Fruit fly (Drosophila melanogaster) whole organism, embryonic: ENCODE results near the gene Vps37B.

Source experiments
- ATbp ChIP-seq: fragments of 200-800 bp; sonication (Bioruptor generic); optimal IDR thresholded peaks from 2 replicates; lab custom pipeline; 2017; ENCODE audit warnings: missing biosample characterization, mild to moderate bottlenecking, missing genetic modification characterization, missing genetic modification reagents
- Antp ChIP-seq: fragments of 200-800 bp; sonication (Bioruptor generic); optimal IDR thresholded peaks from 3 replicates; lab custom pipeline; 2016; ENCODE audit warnings: missing biosample characterization, missing genetic modification characterization
- Atf3 ChIP-seq: fragments of 200-800 bp; sonication (Bioruptor generic); optimal IDR thresholded peaks from 3 replicates; lab custom pipeline; 2016; ENCODE audit warnings: missing biosample characterization, missing genetic modification characterization
- Atf6 ChIP-seq: fragments of 200-800 bp; sonication (Bioruptor generic); IDR thresholded peaks from 2 replicates; pipeline ENCODE4 v1.3.6; 2022; ENCODE audit warnings: missing biosample characterization, missing genetic modification characterization
- BtbVII ChIP-seq: fragments of 200-800 bp; sonication (Bioruptor generic); optimal IDR thresholded peaks from 3 replicates; lab custom pipeline; 2017; ENCODE audit warnings: missing biosample characterization, mild to moderate bottlenecking, missing genetic modification characterization
- CG10565 ChIP-seq: fragments of 200-800 bp; sonication (Bioruptor generic); optimal IDR thresholded peaks from 3 replicates; lab custom pipeline; 2016; ENCODE audit warnings: missing biosample characterization, mild to moderate bottlenecking, missing genetic modification characterization
- CG12104 ChIP-seq: fragments of 200-800 bp; sonication (Bioruptor generic); optimal IDR thresholded peaks from 3 replicates; lab custom pipeline; 2016; ENCODE audit warnings: missing biosample characterization, missing genetic modification characterization
- CG14860 ChIP-seq: fragments of 200-800 bp; sonication (Bioruptor generic); IDR thresholded peaks from 3 replicates; pipeline ENCODE4 v1.3.6; 2022; ENCODE audit warnings: missing biosample characterization, missing genetic modification characterization; ENCODE audit not compliant: partially characterized antibody
- CG17385 ChIP-seq: fragments of 200-800 bp; sonication (Bioruptor generic); optimal IDR thresholded peaks from 3 replicates; lab custom pipeline; 2018; ENCODE audit warnings: missing biosample characterization, mild to moderate bottlenecking, missing genetic modification characterization
- CG17802 ChIP-seq: fragments of 200-800 bp; sonication (Bioruptor generic); optimal IDR thresholded peaks from 2 replicates; lab custom pipeline; 2018; ENCODE audit warnings: missing biosample characterization, mild to moderate bottlenecking, missing genetic modification characterization, moderate library complexity
- CG3995 ChIP-seq: fragments of 200-800 bp; sonication (Bioruptor generic); optimal IDR thresholded peaks from 3 replicates; lab custom pipeline; 2016; ENCODE audit warnings: missing biosample characterization, missing genetic modification characterization
- CG7556 ChIP-seq: fragments of 200-800 bp; sonication (Bioruptor generic); optimal IDR thresholded peaks from 2 replicates; lab custom pipeline; 2017; ENCODE audit warnings: missing biosample characterization, mild to moderate bottlenecking, missing genetic modification characterization
- CG7963 ChIP-seq: fragments of 200-800 bp; sonication (Bioruptor generic); IDR thresholded peaks from 3 replicates; pipeline ENCODE4 v1.3.6; 2022; ENCODE audit warnings: missing biosample characterization, missing genetic modification characterization; ENCODE audit not compliant: partially characterized antibody
- CG8924 ChIP-seq: fragments of 200-800 bp; optimal IDR thresholded peaks from 3 replicates; lab custom pipeline; 2019; ENCODE audit warnings: missing biosample characterization, mild to moderate bottlenecking, missing genetic modification characterization, moderate library complexity
- CG9932 ChIP-seq: fragments of 200-800 bp; sonication (Bioruptor generic); IDR thresholded peaks from 2 replicates; pipeline ENCODE4 v1.3.6; 2022; ENCODE audit warnings: missing biosample characterization, missing genetic modification characterization
- D19B ChIP-seq: fragments of 200-800 bp; sonication (Bioruptor generic); optimal IDR thresholded peaks from 2 replicates; lab custom pipeline; 2017; ENCODE audit warnings: missing biosample characterization, mild to moderate bottlenecking, missing genetic modification characterization
- Dll ChIP-seq: fragments of 200-800 bp; sonication (Bioruptor generic); IDR thresholded peaks from 4 replicates; pipeline ENCODE4 v1.3.6; 2022; ENCODE audit warnings: missing biosample characterization, missing genetic modification characterization; ENCODE audit not compliant: partially characterized antibody
- Dp ChIP-seq: fragments of 200-800 bp; sonication (Bioruptor generic); optimal IDR thresholded peaks from 2 replicates; lab custom pipeline; 2018; ENCODE audit warnings: missing biosample characterization, mild to moderate bottlenecking, missing genetic modification characterization, moderate library complexity
- Drgx ChIP-seq: fragments of 200-800 bp; sonication (Bioruptor generic); IDR thresholded peaks from 2 replicates; pipeline ENCODE4 v1.3.6; 2022; ENCODE audit warnings: missing biosample characterization, missing genetic modification characterization
- Fer2 ChIP-seq: fragments of 200-800 bp; sonication (Bioruptor generic); optimal IDR thresholded peaks from 2 replicates; lab custom pipeline; 2018; ENCODE audit warnings: missing biosample characterization, mild to moderate bottlenecking, missing genetic modification characterization, moderate library complexity
- H15 ChIP-seq: fragments of 200-800 bp; sonication (Bioruptor generic); IDR thresholded peaks from 3 replicates; pipeline ENCODE4 v1.3.6; 2022; ENCODE audit warnings: missing biosample characterization, missing genetic modification characterization
- Hmr ChIP-seq: fragments of 200-800 bp; sonication (Bioruptor generic); optimal IDR thresholded peaks from 3 replicates; lab custom pipeline; 2017; ENCODE audit warnings: mild to moderate bottlenecking, missing biosample characterization, missing genetic modification reagents, missing genetic modification characterization
- Hr39 ChIP-seq: fragments of >200 bp; optimal IDR thresholded peaks from 2 replicates; lab custom pipeline; 2017
- MTF-1 ChIP-seq: fragments of 200-800 bp; sonication (Bioruptor generic); optimal IDR thresholded peaks from 2 replicates; lab custom pipeline; 2018; ENCODE audit warnings: missing biosample characterization, mild to moderate bottlenecking, missing genetic modification characterization, borderline replicate concordance
- Nf-YB ChIP-seq: fragments of 200-800 bp; sonication (Bioruptor generic); optimal IDR thresholded peaks from 3 replicates; lab custom pipeline; 2019; ENCODE audit warnings: missing biosample characterization, mild to moderate bottlenecking, missing genetic modification characterization, moderate library complexity
- Nf-YC ChIP-seq: fragments of 200-800 bp; optimal IDR thresholded peaks from 3 replicates; lab custom pipeline; 2019; ENCODE audit warnings: missing biosample characterization, mild to moderate bottlenecking, missing genetic modification characterization, moderate library complexity
- NfI ChIP-seq: fragments of 200-800 bp; sonication (Bioruptor generic); optimal IDR thresholded peaks from 3 replicates; lab custom pipeline; 2018; ENCODE audit warnings: missing biosample characterization, mild to moderate bottlenecking, missing genetic modification characterization, moderate library complexity
- Opbp ChIP-seq: fragments of 200-800 bp; sonication (Bioruptor generic); IDR thresholded peaks from 3 replicates; pipeline ENCODE4 v1.3.6; 2022; ENCODE audit warnings: missing biosample characterization, missing genetic modification characterization; ENCODE audit not compliant: partially characterized antibody
- PHDP ChIP-seq: fragments of 200-800 bp; sonication (Bioruptor generic); optimal IDR thresholded peaks from 3 replicates; lab custom pipeline; 2018; ENCODE audit warnings: missing biosample characterization, mild to moderate bottlenecking, missing genetic modification characterization, moderate library complexity
- Sin3A ChIP-seq: fragments of >200 bp; optimal IDR thresholded peaks from 2 replicates; lab custom pipeline; 2018
- Sox102F ChIP-seq: fragments of 200-800 bp; sonication (Bioruptor generic); optimal IDR thresholded peaks from 2 replicates; lab custom pipeline; 2018; ENCODE audit warnings: missing biosample characterization, mild to moderate bottlenecking, missing genetic modification characterization, moderate library complexity
- Sry-δ ChIP-seq: fragments of 200-800 bp; sonication (Bioruptor generic); optimal IDR thresholded peaks from 2 replicates; lab custom pipeline; 2016; ENCODE audit warnings: missing biosample characterization, missing genetic modification characterization
- ab ChIP-seq: fragments of 200-800 bp; sonication (Bioruptor generic); optimal IDR thresholded peaks from 2 replicates; lab custom pipeline; 2016; ENCODE audit warnings: missing biosample characterization, missing genetic modification characterization
- amos ChIP-seq: fragments of 200-800 bp; sonication (Bioruptor generic); IDR thresholded peaks from 2 replicates; pipeline ENCODE4 v1.3.6; 2022; ENCODE audit warnings: missing biosample characterization, missing genetic modification characterization; ENCODE audit not compliant: partially characterized antibody
- btn ChIP-seq: fragments of 200-800 bp; sonication (Bioruptor generic); optimal IDR thresholded peaks from 2 replicates; lab custom pipeline; 2016; ENCODE audit warnings: missing biosample characterization, missing genetic modification characterization
- cato ChIP-seq: fragments of 200-800 bp; sonication (Bioruptor generic); optimal IDR thresholded peaks from 2 replicates; lab custom pipeline; 2016; ENCODE audit warnings: missing biosample characterization, missing genetic modification characterization, borderline replicate concordance
- croc ChIP-seq: fragments of 200-800 bp; sonication (Bioruptor generic); conservative IDR thresholded peaks from 3 replicates; pipeline ENCODE4 v1.3.6; 2022; ENCODE audit warnings: missing biosample characterization, missing genetic modification characterization
- dysf ChIP-seq: fragments of 200-800 bp; sonication (Bioruptor generic); IDR thresholded peaks from 3 replicates; pipeline ENCODE4 v1.3.6; 2022; ENCODE audit warnings: missing biosample characterization, missing genetic modification characterization
- fd96Cb ChIP-seq: fragments of 200-800 bp; sonication (Bioruptor generic); optimal IDR thresholded peaks from 2 replicates; lab custom pipeline; 2018; ENCODE audit warnings: missing biosample characterization, mild to moderate bottlenecking, missing genetic modification characterization, moderate library complexity
- gem ChIP-seq: fragments of 200-800 bp; sonication (Bioruptor generic); optimal IDR thresholded peaks from 2 replicates; lab custom pipeline; 2019; ENCODE audit warnings: missing biosample characterization, mild to moderate bottlenecking, missing genetic modification characterization, moderate library complexity
- gsb ChIP-seq: fragments of 200-800 bp; sonication (Bioruptor generic); IDR thresholded peaks from 2 replicates; pipeline ENCODE4 v1.3.6; 2022; ENCODE audit warnings: missing biosample characterization, missing genetic modification characterization
- gsb-n ChIP-seq: fragments of 200-800 bp; sonication (Bioruptor generic); optimal IDR thresholded peaks from 3 replicates; lab custom pipeline; 2018; ENCODE audit warnings: missing biosample characterization, mild to moderate bottlenecking, missing genetic modification characterization
- kni ChIP-seq: fragments of 200-800 bp; sonication (Bioruptor generic); optimal IDR thresholded peaks from 3 replicates; lab custom pipeline; 2017; ENCODE audit warnings: mild to moderate bottlenecking, missing biosample characterization, missing genetic modification reagents, missing genetic modification characterization
- lab ChIP-seq: fragments of 200-800 bp; sonication (Bioruptor generic); optimal IDR thresholded peaks from 3 replicates; lab custom pipeline; 2017; ENCODE audit warnings: missing biosample characterization, missing genetic modification characterization, mild to moderate bottlenecking, moderate library complexity, missing genetic modification reagents
- salm ChIP-seq: fragments of 200-800 bp; sonication (Bioruptor generic); optimal IDR thresholded peaks from 2 replicates; lab custom pipeline; 2018; ENCODE audit warnings: missing biosample characterization, mild to moderate bottlenecking, missing genetic modification characterization
- tll ChIP-seq, 2 experiments: fragments of 200-800 bp in 1 of 2; fragments of >200 bp in 1 of 2; sonication (Bioruptor generic) in 1 of 2; optimal IDR thresholded peaks; 2 replicates each; lab custom pipeline; 2017 to 2019; ENCODE audit warnings: missing biosample characterization in 2 of 2, missing genetic modification characterization in 2 of 2, mild to moderate bottlenecking in 1 of 2, moderate library complexity in 1 of 2
- ttk ChIP-seq: fragments of 200-800 bp; sonication (Bioruptor generic); IDR thresholded peaks from 2 replicates; pipeline ENCODE4 v2.1.2; 2022; ENCODE audit warnings: missing biosample characterization, missing genetic modification characterization
- unc-4 ChIP-seq: fragments of 200-800 bp; sonication (Bioruptor generic); IDR thresholded peaks from 2 replicates; pipeline ENCODE4 v1.3.6; 2022; ENCODE audit warnings: missing biosample characterization, missing genetic modification characterization; ENCODE audit not compliant: partially characterized antibody
- vfl ChIP-seq: fragments of 200-800 bp; sonication (Bioruptor generic); optimal IDR thresholded peaks from 2 replicates; lab custom pipeline; 2016; ENCODE audit warnings: missing biosample characterization, missing genetic modification characterization

The Vps37B gene

DNA sequence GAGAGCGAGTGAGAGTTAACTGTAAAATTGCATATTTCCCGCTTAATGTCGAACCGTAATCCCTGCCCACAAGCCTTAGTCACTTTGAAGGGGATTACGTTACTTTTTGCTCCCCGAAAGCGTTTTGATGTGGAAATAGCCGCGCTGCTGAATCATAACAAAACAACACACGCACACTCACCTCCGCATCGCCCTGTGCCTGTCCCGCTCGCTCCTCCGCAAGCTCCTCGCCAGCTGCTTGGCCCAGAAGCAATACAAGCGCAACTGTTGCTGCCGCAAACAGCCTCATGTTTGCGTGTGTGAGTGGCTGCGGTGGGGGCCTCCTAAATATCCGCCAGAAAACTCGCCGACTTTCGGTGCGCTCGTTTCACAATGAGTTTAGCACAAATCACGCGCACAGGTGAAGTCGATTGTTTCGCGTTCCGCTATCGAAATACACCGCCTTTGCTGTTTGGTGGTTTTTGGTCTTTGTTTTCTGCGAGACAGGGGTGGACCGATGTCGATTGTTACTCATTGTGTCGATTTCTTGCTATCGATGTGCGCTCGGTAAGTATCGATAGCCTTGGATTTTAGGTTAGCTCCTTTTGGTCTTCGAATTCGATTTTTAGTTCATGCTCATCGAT is 25.4 kb downstream of the Vps37B start, which contains the start of gene CtsF (continued):
- TF ChIP-seq kni (GFP tag; lab: Kevin White, UChicago) (peak; percentile 74), lab (GFP tag; lab: Kevin White, UChicago) (peak; percentile 54), Opbp (GFP tag; lab: Robert Waterston, UW) (peak; percentile 99), dysf (GFP tag; lab: Robert Waterston, UW) (no peak), NfI (peak; percentile 4), CG7556 (GFP tag; lab: Kevin White, UChicago) (peak; percentile 6), Hr39 (lab: Kevin White, UChicago) (no peak), Dp (GFP tag; lab: Kevin White, UChicago) (peak; percentile 92), unc-4 (GFP tag; lab: Robert Waterston, UW) (peak; percentile 99), Nf-YC (peak; percentile 49), H15 (no peak), BtbVII (GFP tag; lab: Kevin White, UChicago) (no peak), ttk (GFP tag; lab: Robert Waterston, UW) (no peak), Drgx (GFP tag; lab: Robert Waterston, UW) (no peak), amos (GFP tag; lab: Robert Waterston, UW) (peak; percentile 99), cato (GFP tag; lab: Kevin White, UChicago) (no peak), CG17385 (GFP tag; lab: Kevin White, UChicago) (no peak), Fer2 (tag; lab: Kevin White, UChicago) (no peak), Sox102F (peak; percentile 7), CG7963 (peak; percentile 99), CG10565 (no peak), croc (GFP tag; lab: Robert Waterston, UW) (no peak), CG14860 (GFP tag; lab: Robert Waterston, UW) (peak; percentile 100), vfl (no peak), Antp (GFP tag; lab: Kevin White, UChicago) (peak; percentile 39), gsb-n (peak; percentile 6), CG12104 (no peak), tll (GFP tag; optimal IDR thresholded peaks at IDR 0.05; lab: Kevin White, UChicago) (no peak), fd96Cb (tag; lab: Kevin White, UChicago) (no peak), Nf-YB (GFP tag; lab: Kevin White, UChicago) (no peak), PHDP (tag; lab: Kevin White, UChicago) (no peak), Atf6 (GFP tag; lab: Robert Waterston, UW) (peak; percentile 43; the same call in 1 of the 2 replicates), Atf3 (GFP tag; lab: Kevin White, UChicago) (no peak), CG3995 (GFP tag; lab: Kevin White, UChicago) (no peak), CG17802 (tag; lab: Kevin White, UChicago) (no peak), Sry-δ (GFP tag; lab: Kevin White, UChicago) (peak; percentile 98), salm (tag; lab: Kevin White, UChicago) (no peak), Dll (GFP tag; lab: Robert Waterston, UW) (peak; percentile 98), MTF-1 (GFP tag; lab: Kevin White, UChicago) (no peak), ab (no peak), Sin3A (lab: Kevin White, UChicago) (peak; percentile 66), gem (no peak), CG9932 (GFP tag; lab: Robert Waterston, UW) (peak; percentile 62), Hmr (GFP tag; lab: Kevin White, UChicago) (peak; percentile 67), ATbp (no peak), D19B (GFP tag; lab: Kevin White, UChicago) (no peak), gsb (GFP tag; lab: Robert Waterston, UW) (no peak), btn (GFP tag; lab: Kevin White, UChicago) (no peak), CG8924 (tag; lab: Kevin White, UChicago) (peak; percentile 41)
